Worm (Caenorhabditis elegans): ENCODE measurements around the gene C48B4.12.
A peak's percentile ranks its signal among the peaks of the same experiment; 100 is the strongest.

The C48B4.12 gene

DNA sequence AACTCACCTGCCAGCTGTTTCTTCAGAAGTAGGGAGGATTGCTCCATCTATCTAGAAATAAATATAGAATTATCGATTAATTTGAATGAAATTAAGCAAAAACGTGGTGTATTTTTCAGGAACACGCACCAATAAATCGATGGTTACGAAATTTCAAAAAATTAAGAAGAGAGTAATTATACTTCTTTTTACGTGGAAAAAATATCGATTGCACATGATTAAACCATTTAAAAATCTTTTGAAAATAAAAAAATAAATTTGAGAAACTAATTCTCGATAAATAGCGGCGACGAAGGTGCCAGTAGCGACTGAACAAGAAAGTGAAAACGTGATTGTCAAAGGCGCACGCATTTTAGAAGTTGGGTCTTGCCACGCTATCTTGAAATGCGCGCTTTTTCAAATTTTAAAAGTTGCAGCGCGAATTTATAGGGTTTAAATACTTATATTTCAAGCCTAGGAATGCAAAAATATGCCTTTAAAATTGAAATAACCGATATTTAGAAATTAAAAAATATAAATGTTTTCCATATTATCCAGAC lies 34.0 kb downstream of the C48B4.12 start, which contains the start of gene ubc-7:
Gene ubc-7, minus strand, starts transcription at position 51 of the 539 bp plus-strand sequence.
- TF ChIP-seq ceh-83 (GFP tag; optimal IDR thresholded peaks at IDR 0.05) (no peak), sem-2 (GFP tag; optimal IDR thresholded peaks at IDR 0.05) (no peak), lin-13 (tag; optimal IDR thresholded peaks at IDR 0.05) (peak; percentile 8), nhr-28 (tag; optimal IDR thresholded peaks at IDR 0.05) (no peak), tbx-8 (GFP tag; optimal IDR thresholded peaks at IDR 0.05) (no peak), M03D4.4 (tag; optimal IDR thresholded peaks at IDR 0.05) (no peak), mls-2 (tag; optimal IDR thresholded peaks at IDR 0.05) (no peak), pha-4 (tag; optimal IDR thresholded peaks at IDR 0.05) (peak; percentile 70), elt-1 (tag; optimal IDR thresholded peaks at IDR 0.05; ENCODE audit: borderline replicate concordance, insufficient read depth) (no peak), sptf-1 (tag; optimal IDR thresholded peaks at IDR 0.05) (peak; percentile 13), elt-3 (tag; optimal IDR thresholded peaks at IDR 0.05) (no peak), ztf-11 (tag; optimal IDR thresholded peaks at IDR 0.05) (no peak), mab-5 (tag; optimal IDR thresholded peaks at IDR 0.05) (peak; percentile 19), ces-1 (GFP tag; optimal IDR thresholded peaks at IDR 0.05) (peak; percentile 67), unc-62 (GFP tag; optimal IDR thresholded peaks at IDR 0.05) (no peak), nhr-237 (tag; optimal IDR thresholded peaks at IDR 0.05) (peak; percentile 63), snpc-4 (tag; optimal IDR thresholded peaks at IDR 0.05) (no peak), lsy-2 (tag; optimal IDR thresholded peaks at IDR 0.05) (peak; percentile 77), blmp-1 (tag; optimal IDR thresholded peaks at IDR 0.05) (peak; percentile 85), flh-1 (GFP tag; optimal IDR thresholded peaks at IDR 0.05) (no peak), hlh-1 (tag; optimal IDR thresholded peaks at IDR 0.05) (no peak), zip-8 (tag; optimal IDR thresholded peaks at IDR 0.05) (no peak), bed-3 (GFP tag; optimal IDR thresholded peaks at IDR 0.05) (no peak), ham-2 (GFP tag; optimal IDR thresholded peaks at IDR 0.05) (no peak), lin-32 (GFP tag; optimal IDR thresholded peaks at IDR 0.05) (no peak), nhr-2 (tag; optimal IDR thresholded peaks at IDR 0.05) (no peak), mep-1 (tag; optimal IDR thresholded peaks at IDR 0.05) (peak; percentile 75), drap-1 (GFP tag; optimal IDR thresholded peaks at IDR 0.05) (no peak), nhr-76 (tag; optimal IDR thresholded peaks at IDR 0.05) (no peak), ceh-43 (GFP tag; optimal IDR thresholded peaks at IDR 0.05) (no peak), unc-120 (tag; optimal IDR thresholded peaks at IDR 0.05; ENCODE audit: poor library complexity, severe bottlenecking) (peak; percentile 5), unc-39 (tag; optimal IDR thresholded peaks at IDR 0.05) (no peak), ceh-39 (tag; optimal IDR thresholded peaks at IDR 0.05) (no peak), nhr-12 (tag; optimal IDR thresholded peaks at IDR 0.05) (no peak), cnd-1 (tag; optimal IDR thresholded peaks at IDR 0.05) (no peak)

DNA sequence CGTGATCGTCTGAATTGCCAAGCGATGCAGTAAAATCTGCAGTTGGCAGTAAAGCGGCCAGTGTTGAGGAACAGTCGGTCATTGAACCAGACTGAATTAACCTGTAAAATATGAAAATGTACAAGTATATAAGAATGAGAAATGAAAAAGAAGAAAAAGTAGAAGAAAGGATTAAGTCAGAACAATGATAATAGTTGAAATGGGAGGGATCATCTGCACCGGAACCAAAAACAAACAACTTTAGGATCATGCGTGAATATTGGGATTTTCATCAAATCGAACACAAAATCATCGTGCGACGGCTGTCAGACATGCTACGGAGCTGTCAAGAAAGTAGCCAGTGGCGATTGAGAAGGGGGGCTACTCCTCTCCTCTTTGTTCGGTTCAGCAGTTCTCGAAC lies 39.9 kb downstream of the C48B4.12 start, which contains the start of gene gei-13:
Gene gei-13, minus strand, starts transcription at position 101 of the 400 bp plus-strand sequence.
- TF ChIP-seq mls-2 (tag; optimal IDR thresholded peaks at IDR 0.05) (no peak), mep-1 (tag; optimal IDR thresholded peaks at IDR 0.05) (no peak), hlh-1 (tag; optimal IDR thresholded peaks at IDR 0.05) (no peak), nhr-2 (tag; optimal IDR thresholded peaks at IDR 0.05) (no peak), ceh-43 (GFP tag; optimal IDR thresholded peaks at IDR 0.05) (no peak), ceh-39 (tag; optimal IDR thresholded peaks at IDR 0.05) (no peak), nhr-76 (tag; optimal IDR thresholded peaks at IDR 0.05) (no peak), cnd-1 (tag; optimal IDR thresholded peaks at IDR 0.05) (no peak), lin-32 (GFP tag; optimal IDR thresholded peaks at IDR 0.05) (no peak), blmp-1 (tag; optimal IDR thresholded peaks at IDR 0.05) (no peak)

DNA sequence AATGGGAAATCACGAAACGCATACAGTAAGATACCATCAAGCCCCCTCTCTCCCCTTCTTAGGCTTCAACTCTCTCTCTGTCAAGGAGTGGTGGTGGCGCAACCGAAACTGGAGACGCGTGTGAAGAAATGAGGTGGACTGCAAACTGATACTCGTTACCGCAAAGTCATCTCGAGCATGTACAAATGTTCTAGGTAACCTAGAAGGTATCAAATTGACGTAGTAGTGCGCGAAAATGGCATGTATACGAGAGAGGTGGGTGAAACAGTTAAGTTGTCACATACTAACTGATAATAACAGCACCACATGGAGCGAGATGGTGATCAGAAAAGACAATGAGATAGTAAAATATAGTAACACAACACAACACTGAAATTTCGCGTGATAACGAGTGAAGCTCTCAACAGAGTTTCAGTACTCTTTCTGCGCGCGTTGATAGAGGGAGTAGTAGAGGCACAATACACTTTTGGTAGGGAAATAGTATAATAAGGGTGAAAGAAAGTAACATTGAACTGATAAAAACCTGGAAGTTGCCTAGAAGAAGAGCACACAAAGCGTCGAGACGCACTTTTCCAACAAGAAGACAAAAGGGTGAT lies 41.1 kb downstream of the C48B4.12 start:
- TF ChIP-seq flh-1 (GFP tag; optimal IDR thresholded peaks at IDR 0.05) (no peak), nhr-12 (tag; optimal IDR thresholded peaks at IDR 0.05) (no peak), sptf-1 (tag; optimal IDR thresholded peaks at IDR 0.05) (no peak), unc-39 (tag; optimal IDR thresholded peaks at IDR 0.05) (no peak), ztf-11 (tag; optimal IDR thresholded peaks at IDR 0.05) (no peak), nhr-28 (tag; optimal IDR thresholded peaks at IDR 0.05) (no peak)

Measured in whole organism, mixed stage, embryonic.